Fruit fly (Drosophila melanogaster): ENCODE results near the gene CG6961.

DNA sequence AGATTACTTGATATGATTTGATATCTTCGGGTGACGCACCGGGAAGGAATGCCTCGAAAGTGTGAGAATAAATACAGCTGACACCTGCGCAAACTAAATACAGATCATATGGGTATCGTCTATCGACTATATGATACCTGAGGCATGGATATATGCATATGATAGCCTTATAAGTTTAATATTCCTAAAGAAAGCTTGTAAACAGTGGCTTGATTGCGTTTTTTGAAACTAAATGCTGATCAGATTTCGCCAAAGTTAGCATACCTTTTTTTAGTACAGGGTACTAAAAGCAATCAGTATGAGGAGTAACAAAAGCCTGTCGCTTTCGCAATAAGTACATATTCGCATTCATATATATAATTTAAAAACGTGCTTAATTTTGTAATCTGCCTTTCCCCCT is 46.4 kb upstream of the CG6961 start:
- TF ChIP-seq CG8478 (optimal IDR thresholded peaks at IDR 0.05) = no peak
- no peak for TF ChIP-seq CTCF (optimal IDR thresholded peaks at IDR 0.05)

Measured in S2 (cell line).